Fruit fly (Drosophila melanogaster): ENCODE data around the gene CG43102.

DNA sequence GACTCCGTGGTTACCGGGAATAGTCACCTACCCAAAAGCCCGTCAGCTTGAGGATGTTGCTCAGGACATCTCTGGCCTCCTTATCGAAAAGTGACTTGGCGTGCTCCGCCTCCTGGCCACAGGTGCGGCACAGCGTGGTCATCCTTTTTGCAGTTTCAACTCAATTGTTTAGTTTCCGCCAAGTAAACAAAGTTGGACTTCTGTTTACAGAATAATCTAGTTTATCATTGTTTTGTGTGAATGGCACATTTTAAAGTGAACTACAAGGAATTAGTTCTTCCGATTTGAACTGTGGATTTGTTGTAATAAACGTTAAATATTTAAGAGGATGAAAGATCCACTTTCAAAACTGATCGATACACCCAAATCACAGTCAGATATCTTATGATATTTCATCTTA is 8.7 kb upstream of the CG43102 start, which contains the start of gene CG17806:
- TF ChIP-seq usp (GFP tag; optimal IDR thresholded peaks at IDR 0.05), result no peak
- no peak for TF ChIP-seq psq (optimal IDR thresholded peaks at IDR 0.05)
- TF ChIP-seq EcR (GFP tag; optimal IDR thresholded peaks at IDR 0.05), result no peak
- no peak for TF ChIP-seq CG8478 (optimal IDR thresholded peaks at IDR 0.05)
